Worm (Caenorhabditis elegans): ENCODE measurements around the gene ugt-22.

DNA sequence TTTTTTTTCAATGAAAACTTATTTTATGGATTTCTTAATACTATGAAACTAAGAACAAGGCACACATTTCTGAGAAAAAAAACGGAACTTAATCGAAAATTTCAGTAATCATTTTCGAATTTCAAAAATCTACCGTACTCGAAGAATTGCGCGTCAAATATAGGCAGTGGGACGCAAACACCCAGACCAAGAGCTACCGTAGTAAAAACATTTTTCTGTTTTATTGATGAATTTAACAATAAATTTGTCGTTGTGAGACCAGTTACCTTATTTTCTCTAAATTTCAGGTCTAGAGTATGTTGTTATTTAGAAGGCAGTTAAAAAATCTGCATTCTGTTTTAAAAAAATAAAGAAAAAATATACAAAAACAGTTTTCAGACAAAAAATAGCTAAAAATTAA lies 48.6 kb downstream of the ugt-22 start:
- TF ChIP-seq fos-1 (tag; optimal IDR thresholded peaks at IDR 0.05) (no peak), elt-1 (tag; optimal IDR thresholded peaks at IDR 0.05) (no peak), nhr-237 (tag; optimal IDR thresholded peaks at IDR 0.05) (no peak)

Measured in whole organism, L2 larva.